Worm (Caenorhabditis elegans): ENCODE results near the gene Y37E11AL.12.

DNA sequence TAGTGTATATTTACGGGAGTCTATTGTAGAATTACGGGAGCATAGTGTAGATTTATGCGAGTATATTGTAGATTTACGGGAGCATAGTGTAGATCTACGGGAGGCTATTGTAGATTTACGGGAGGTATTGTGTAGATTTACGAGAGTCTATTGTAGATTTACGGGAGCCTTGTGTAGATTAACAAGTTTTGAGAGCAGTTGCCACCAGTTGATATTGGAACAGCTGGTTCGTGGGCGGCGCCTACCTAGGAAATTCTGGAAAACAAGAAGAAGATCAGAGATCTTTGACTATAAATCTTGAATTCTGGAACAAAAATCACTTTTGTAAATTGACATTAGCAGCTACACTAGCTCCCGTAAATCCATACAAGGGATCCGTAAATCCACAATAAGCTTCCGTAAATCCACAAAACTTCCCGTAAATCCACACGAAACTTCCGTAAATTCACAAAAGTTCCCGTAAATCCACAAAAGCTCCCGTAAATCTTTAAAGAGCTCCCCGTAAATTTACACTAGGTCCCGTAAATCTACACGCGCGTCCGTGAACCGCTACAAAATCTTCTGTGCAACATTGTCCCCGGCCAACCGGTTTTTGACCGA, 48.9 kb downstream of the Y37E11AL.12 start:
- TF ChIP-seq unc-3 (GFP tag; conservative IDR thresholded peaks at IDR 0.05) (no peak), unc-3 (tag; optimal IDR thresholded peaks at IDR 0.05) (no peak), sox-4 (tag; optimal IDR thresholded peaks at IDR 0.05) (no peak), syd-9 (tag; optimal IDR thresholded peaks at IDR 0.05) (no peak), ceh-14 (tag; optimal IDR thresholded peaks at IDR 0.05) (no peak), ceh-6 (GFP tag; optimal IDR thresholded peaks at IDR 0.05) (no peak), pqm-1 (tag; optimal IDR thresholded peaks at IDR 0.05) (no peak)

Data from whole organism, late embryonic.